Worm (Caenorhabditis elegans) whole organism, young adult: Measurements from ENCODE around the gene nstp-5.

ENCODE experiments used
- B0035.1 ChIP-seq: sonication (generic microtip); optimal IDR thresholded peaks from 2 replicates; lab custom pipeline; 2016; ENCODE audit warnings: missing genetic modification characterization, mild to moderate bottlenecking, missing compliant biosample characterization, missing genotype, missing genetic modification reagents
- C17E4.6 ChIP-seq: fragments of 200-800 bp; sonication (Bioruptor generic); IDR thresholded peaks from 2 replicates; pipeline ENCODE4 v1.3.6; 2022; ENCODE audit warnings: missing genetic modification reagents, missing genetic modification characterization, missing compliant biosample characterization
- F10E7.11 ChIP-seq: sonication (generic microtip); optimal IDR thresholded peaks from 2 replicates; lab custom pipeline; 2017; ENCODE audit warnings: mild to moderate bottlenecking, missing genetic modification characterization, moderate library complexity, missing compliant biosample characterization
- F49E8.2 ChIP-seq: sonication (generic microtip); optimal IDR thresholded peaks from 3 replicates; lab custom pipeline; 2017; ENCODE audit warnings: missing genetic modification characterization, mild to moderate bottlenecking, missing compliant biosample characterization, antibody characterized with exemption, moderate library complexity; ENCODE audit not compliant: insufficient read depth
- F52B5.7 ChIP-seq: sonication (generic microtip); optimal IDR thresholded peaks from 2 replicates; lab custom pipeline; 2016; ENCODE audit warnings: mild to moderate bottlenecking, missing genetic modification characterization, missing compliant biosample characterization
- F57A8.1 ChIP-seq: fragments of 200-800 bp; sonication (Bioruptor generic); optimal IDR thresholded peaks from 2 replicates; lab custom pipeline; 2018; ENCODE audit warnings: mild to moderate bottlenecking, missing genetic modification characterization, moderate library complexity, missing compliant biosample characterization
- F57C9.4 ChIP-seq: sonication (generic microtip); optimal IDR thresholded peaks from 2 replicates; lab custom pipeline; 2017; ENCODE audit warnings: mild to moderate bottlenecking, missing genetic modification characterization, missing compliant biosample characterization
- T07F8.4 ChIP-seq: sonication (generic microtip); optimal IDR thresholded peaks from 2 replicates; lab custom pipeline; 2016; ENCODE audit warnings: mild to moderate bottlenecking, missing genetic modification characterization, moderate library complexity, missing compliant biosample characterization
- Y53F4B.3 ChIP-seq: fragments of 200-800 bp; sonication (Bioruptor generic); IDR thresholded peaks from 2 replicates; pipeline ENCODE4 v1.3.6; 2022; ENCODE audit warnings: missing genetic modification reagents, missing genetic modification characterization, missing compliant biosample characterization
- Y53G8AR.9 ChIP-seq: fragments of 200-800 bp; sonication (Bioruptor generic); conservative IDR thresholded peaks from 2 replicates; pipeline ENCODE4 v1.3.6; 2022; ENCODE audit warnings: missing genetic modification reagents, missing genetic modification characterization, missing compliant biosample characterization
- Y79H2A.3 ChIP-seq: fragments of 200-800 bp; sonication (Bioruptor generic); conservative IDR thresholded peaks from 2 replicates; pipeline ENCODE4 v1.3.6; 2022; ENCODE audit warnings: missing genetic modification reagents, missing genetic modification characterization, missing compliant biosample characterization
- akir-1 ChIP-seq: fragments of 200-800 bp; sonication (Bioruptor generic); optimal IDR thresholded peaks from 2 replicates; lab custom pipeline; 2018; ENCODE audit warnings: mild to moderate bottlenecking, missing genetic modification characterization, moderate library complexity, missing compliant biosample characterization
- aptf-2 ChIP-seq: fragments of 200-800 bp; sonication (Bioruptor generic); conservative IDR thresholded peaks from 2 replicates; pipeline ENCODE4 v1.3.6; 2022; ENCODE audit warnings: missing genetic modification reagents, missing genetic modification characterization, missing compliant biosample characterization
- aptf-3 ChIP-seq: fragments of 200-800 bp; sonication (Bioruptor generic); IDR thresholded peaks from 2 replicates; pipeline ENCODE4 v1.3.6; 2022; ENCODE audit warnings: missing genetic modification characterization, missing compliant biosample characterization
- athp-1 ChIP-seq: sonication (generic microtip); optimal IDR thresholded peaks from 2 replicates; lab custom pipeline; 2017; ENCODE audit warnings: mild to moderate bottlenecking, missing genetic modification characterization, missing compliant biosample characterization
- ceh-27 ChIP-seq: fragments of 200-800 bp; sonication (Bioruptor generic); optimal IDR thresholded peaks from 2 replicates; lab custom pipeline; 2018; ENCODE audit warnings: mild to moderate bottlenecking, missing genetic modification characterization, moderate library complexity, missing compliant biosample characterization
- ceh-58 ChIP-seq: fragments of 200-800 bp; sonication (Bioruptor generic); IDR thresholded peaks from 2 replicates; pipeline ENCODE4 v1.3.6; 2022; ENCODE audit warnings: missing genetic modification characterization, missing compliant biosample characterization
- ceh-91 ChIP-seq: fragments of 200-800 bp; sonication (Bioruptor generic); IDR thresholded peaks from 2 replicates; pipeline ENCODE4 v1.3.6; 2022; ENCODE audit warnings: missing genetic modification reagents, missing genetic modification characterization, missing compliant biosample characterization
- chd-7 ChIP-seq: sonication (generic microtip); optimal IDR thresholded peaks from 2 replicates; lab custom pipeline; 2016; ENCODE audit warnings: mild to moderate bottlenecking, missing genetic modification characterization, moderate library complexity, missing compliant biosample characterization
- dpff-1 ChIP-seq: sonication (generic microtip); optimal IDR thresholded peaks from 2 replicates; lab custom pipeline; 2017; ENCODE audit warnings: mild to moderate bottlenecking, missing genetic modification characterization, missing compliant biosample characterization
- dpl-1 ChIP-seq: fragments of 150-350 bp; optimal IDR thresholded peaks from 2 replicates; lab custom pipeline; 2014; ENCODE audit warnings: missing biosample characterization, missing genetic modification reagents, missing genetic modification characterization
- efl-1 ChIP-seq: fragments of 150-350 bp; optimal IDR thresholded peaks from 2 replicates; lab custom pipeline; 2014; ENCODE audit warnings: missing biosample characterization, missing genetic modification reagents, missing genetic modification characterization
- egrh-3 ChIP-seq: fragments of 200-800 bp; sonication (Bioruptor generic); IDR thresholded peaks from 2 replicates; pipeline ENCODE4 v1.3.6; 2022; ENCODE audit warnings: missing genetic modification reagents, missing genetic modification characterization, missing compliant biosample characterization
- ekl-4 ChIP-seq: fragments of 200-800 bp; sonication (Bioruptor generic); IDR thresholded peaks from 2 replicates; pipeline ENCODE4 v1.3.6; 2022; ENCODE audit warnings: missing genetic modification reagents, missing genetic modification characterization, missing compliant biosample characterization
- fkh-3 ChIP-seq: sonication (generic microtip); optimal IDR thresholded peaks from 2 replicates; lab custom pipeline; 2016; ENCODE audit warnings: mild to moderate bottlenecking, missing genetic modification characterization, missing compliant biosample characterization
- gei-17 ChIP-seq: fragments of 200-800 bp; sonication (Bioruptor generic); optimal IDR thresholded peaks from 2 replicates; lab custom pipeline; 2018; ENCODE audit warnings: mild to moderate bottlenecking, missing genetic modification characterization, missing compliant biosample characterization
- hsf-1 ChIP-seq: fragments of 200-800 bp; sonication (Bioruptor generic); IDR thresholded peaks from 2 replicates; pipeline ENCODE4 v1.3.6; 2022; ENCODE audit warnings: missing genetic modification reagents, missing genetic modification characterization, missing compliant biosample characterization
- lag-1 ChIP-seq: fragments of 200-800 bp; sonication (Bioruptor generic); IDR thresholded peaks from 2 replicates; pipeline ENCODE4 v1.3.6; 2022; ENCODE audit warnings: missing genetic modification reagents, missing genetic modification characterization, missing compliant biosample characterization
- lin-35 ChIP-seq, 3 experiments: fragments of 150-350 bp in 2 of 3; sonication (generic microtip) in 1 of 3; optimal IDR thresholded peaks; 2 replicates each; lab custom pipeline; 2014 to 2018; ENCODE audit warnings: missing biosample characterization in 3 of 3, missing genetic modification characterization in 3 of 3, missing genetic modification reagents in 3 of 3
- lir-1 ChIP-seq: fragments of 200-800 bp; sonication (Bioruptor generic); conservative IDR thresholded peaks from 2 replicates; pipeline ENCODE4 v1.3.6; 2022; ENCODE audit warnings: missing genetic modification reagents, missing genetic modification characterization, missing compliant biosample characterization
- lsl-1 ChIP-seq: fragments of 200-800 bp; sonication (Bioruptor generic); optimal IDR thresholded peaks from 2 replicates; lab custom pipeline; 2018; ENCODE audit warnings: mild to moderate bottlenecking, missing genetic modification characterization, moderate library complexity, missing compliant biosample characterization
- lsy-27 ChIP-seq: sonication (generic microtip); optimal IDR thresholded peaks from 2 replicates; lab custom pipeline; 2017; ENCODE audit warnings: missing genetic modification characterization, mild to moderate bottlenecking, missing compliant biosample characterization, antibody characterized with exemption, missing genotype, borderline replicate concordance; ENCODE audit not compliant: insufficient read depth
- madf-3 ChIP-seq: fragments of 200-800 bp; sonication (Bioruptor generic); IDR thresholded peaks from 2 replicates; pipeline ENCODE4 v1.3.6; 2022; ENCODE audit warnings: missing genetic modification reagents, missing genetic modification characterization, missing compliant biosample characterization
- mxl-1 ChIP-seq: sonication (generic microtip); optimal IDR thresholded peaks from 2 replicates; lab custom pipeline; 2016; ENCODE audit warnings: missing genetic modification characterization, missing compliant biosample characterization
- nhr-179 ChIP-seq: sonication (generic microtip); optimal IDR thresholded peaks from 2 replicates; lab custom pipeline; 2016; ENCODE audit warnings: mild to moderate bottlenecking, missing genetic modification characterization, missing compliant biosample characterization
- nhr-27 ChIP-seq: fragments of 200-800 bp; sonication (Bioruptor generic); optimal IDR thresholded peaks from 2 replicates; lab custom pipeline; 2018; ENCODE audit warnings: mild to moderate bottlenecking, missing genetic modification characterization, moderate library complexity, missing compliant biosample characterization
- nhr-80 ChIP-seq: sonication (generic microtip); optimal IDR thresholded peaks from 2 replicates; lab custom pipeline; 2016; ENCODE audit warnings: missing genetic modification characterization, missing compliant biosample characterization
- pha-4 ChIP-seq: fragments of 150-350 bp; sonication (generic microtip); optimal IDR thresholded peaks from 2 replicates; lab custom pipeline; 2014; ENCODE audit warnings: missing biosample characterization, missing genetic modification reagents, missing genetic modification characterization
- rcor-1 ChIP-seq: fragments of 200-800 bp; sonication (Bioruptor generic); IDR thresholded peaks from 2 replicates; pipeline ENCODE4 v1.3.6; 2022; ENCODE audit warnings: missing genetic modification reagents, missing genetic modification characterization, missing compliant biosample characterization
- sdz-38 ChIP-seq: sonication (generic microtip); optimal IDR thresholded peaks from 2 replicates; lab custom pipeline; 2016; ENCODE audit warnings: missing genotype, missing genetic modification characterization, missing compliant biosample characterization
- sea-2 ChIP-seq: fragments of 200-800 bp; sonication (Bioruptor generic); IDR thresholded peaks from 2 replicates; pipeline ENCODE4 v1.3.6; 2022; ENCODE audit warnings: missing genetic modification characterization, missing compliant biosample characterization
- snpc-1.3 ChIP-seq: sonication (generic microtip); optimal IDR thresholded peaks from 2 replicates; lab custom pipeline; 2017; ENCODE audit warnings: missing genetic modification characterization, mild to moderate bottlenecking, missing compliant biosample characterization, antibody characterized with exemption, moderate library complexity, missing genotype, missing genetic modification reagents; ENCODE audit not compliant: insufficient read depth
- snpc-3.4 ChIP-seq: sonication (generic microtip); optimal IDR thresholded peaks from 2 replicates; lab custom pipeline; 2017; ENCODE audit warnings: missing genetic modification characterization, mild to moderate bottlenecking, missing compliant biosample characterization, antibody characterized with exemption, moderate library complexity, missing genotype, missing genetic modification reagents
- sptf-2 ChIP-seq: fragments of 200-800 bp; sonication (Bioruptor generic); optimal IDR thresholded peaks from 2 replicates; lab custom pipeline; 2018; ENCODE audit warnings: mild to moderate bottlenecking, missing genetic modification characterization, missing compliant biosample characterization
- tbx-9 ChIP-seq: sonication (generic microtip); optimal IDR thresholded peaks from 2 replicates; lab custom pipeline; 2016; ENCODE audit warnings: borderline replicate concordance, missing genetic modification characterization, inconsistent platforms, missing compliant biosample characterization
- zfh-2 ChIP-seq: fragments of 200-800 bp; sonication (Bioruptor generic); conservative IDR thresholded peaks from 2 replicates; pipeline ENCODE4 v1.3.6; 2022; ENCODE audit warnings: missing genetic modification reagents, missing genetic modification characterization, missing compliant biosample characterization
- ztf-22 ChIP-seq: fragments of 200-800 bp; sonication (Bioruptor generic); optimal IDR thresholded peaks from 2 replicates; lab custom pipeline; 2018; ENCODE audit warnings: mild to moderate bottlenecking, missing genetic modification characterization, moderate library complexity, missing compliant biosample characterization
- ztf-25 ChIP-seq: fragments of 200-800 bp; sonication (Bioruptor generic); IDR thresholded peaks from 2 replicates; pipeline ENCODE4 v1.3.6; 2022; ENCODE audit warnings: missing genetic modification reagents, missing genetic modification characterization, missing compliant biosample characterization
- ztf-26 ChIP-seq: sonication (generic microtip); optimal IDR thresholded peaks from 2 replicates; lab custom pipeline; 2017; ENCODE audit warnings: missing genetic modification characterization, missing compliant biosample characterization
- ztf-3 ChIP-seq: fragments of 200-800 bp; sonication (Bioruptor generic); optimal IDR thresholded peaks from 2 replicates; lab custom pipeline; 2018; ENCODE audit warnings: mild to moderate bottlenecking, missing genetic modification characterization, missing compliant biosample characterization

Gene nstp-5

ce11 chrIV:12840348-12840747, 15.0 kb upstream of the nstp-5 start:
- 0 out of 2 replicates have a peak, but pooled peaks have one; percentile 28 for TF ChIP-seq ekl-4 (GFP tag; lab: Robert Waterston, UW)
- no peak for TF ChIP-seq ztf-25 (GFP tag; lab: Robert Waterston, UW)
- TF ChIP-seq mxl-1 (tag; lab: Kevin White, UChicago), result no peak
- no peak for TF ChIP-seq hsf-1 (GFP tag; lab: Robert Waterston, UW)
- TF ChIP-seq ceh-91, result no peak
- TF ChIP-seq akir-1 (GFP tag; lab: Kevin White, UChicago), result no peak
- TF ChIP-seq fkh-3 (tag; lab: Kevin White, UChicago), result no peak
- no peak for TF ChIP-seq pha-4 (tag; lab: Kevin White, UChicago)
- no peak for TF ChIP-seq lag-1 (GFP tag; lab: Robert Waterston, UW)
- no peak for TF ChIP-seq ztf-22 (GFP tag; lab: Kevin White, UChicago)
- TF ChIP-seq efl-1 (GFP tag; lab: Kevin White, UChicago), result no peak
- TF ChIP-seq nhr-179 (tag; lab: Kevin White, UChicago), result no peak
- no peak for TF ChIP-seq F10E7.11 (tag; lab: Kevin White, UChicago)
- no peak for TF ChIP-seq C17E4.6 (GFP tag; lab: Robert Waterston, UW)
- TF ChIP-seq Y53F4B.3 (GFP tag; lab: Robert Waterston, UW), result no peak
- TF ChIP-seq snpc-1.3 (tag; lab: Kevin White, UChicago), result no peak
- TF ChIP-seq zfh-2 (GFP tag; lab: Robert Waterston, UW), result no peak
- TF ChIP-seq F57C9.4 (tag; lab: Kevin White, UChicago), result no peak
- no peak for TF ChIP-seq aptf-3
- no peak for TF ChIP-seq egrh-3 (GFP tag; lab: Robert Waterston, UW)
- no peak for TF ChIP-seq rcor-1
- TF ChIP-seq nhr-80, result peak; percentile 41
- TF ChIP-seq ceh-27 (GFP tag; lab: Kevin White, UChicago), result no peak
- no peak for TF ChIP-seq ztf-3 (GFP tag; lab: Kevin White, UChicago)
- TF ChIP-seq T07F8.4 (tag; lab: Kevin White, UChicago), result no peak
- no peak for TF ChIP-seq F52B5.7 (tag; lab: Kevin White, UChicago)
- TF ChIP-seq sdz-38 (tag; lab: Kevin White, UChicago), result no peak
- TF ChIP-seq tbx-9, result no peak
- no peak for TF ChIP-seq aptf-2 (GFP tag; lab: Robert Waterston, UW)
- no peak for TF ChIP-seq nhr-27
- no peak for TF ChIP-seq lin-35 (GFP tag; optimal IDR thresholded peaks at IDR 0.05; lab: Kevin White, UChicago)
- TF ChIP-seq dpl-1 (GFP tag; lab: Kevin White, UChicago), result no peak
- no peak for TF ChIP-seq F49E8.2 (tag; lab: Kevin White, UChicago)
- TF ChIP-seq lsy-27, result no peak
- no peak for TF ChIP-seq lsl-1 (GFP tag; lab: Kevin White, UChicago)
- TF ChIP-seq athp-1 (tag; lab: Kevin White, UChicago), result no peak
- TF ChIP-seq dpff-1 (tag; lab: Kevin White, UChicago), result no peak
- no peak for TF ChIP-seq chd-7 (tag; lab: Kevin White, UChicago)
- TF ChIP-seq ztf-26 (tag; lab: Kevin White, UChicago), result no peak
- no peak for TF ChIP-seq F57A8.1 (GFP tag; lab: Kevin White, UChicago)
- no peak for TF ChIP-seq snpc-3.4
- TF ChIP-seq B0035.1 (tag; lab: Kevin White, UChicago), result no peak
- TF ChIP-seq sptf-2 (GFP tag; lab: Kevin White, UChicago), result no peak
- no peak for TF ChIP-seq madf-3 (GFP tag; lab: Robert Waterston, UW)
- no peak for TF ChIP-seq ceh-58 (GFP tag; lab: Robert Waterston, UW)
- TF ChIP-seq gei-17 (GFP tag; lab: Kevin White, UChicago), result no peak
- no peak for TF ChIP-seq sea-2 (GFP tag; lab: Robert Waterston, UW)
- no peak for TF ChIP-seq Y79H2A.3
- TF ChIP-seq lir-1 (GFP tag; lab: Robert Waterston, UW), result no peak
- no peak for TF ChIP-seq Y53G8AR.9 (GFP tag; lab: Robert Waterston, UW)
